Worm (Caenorhabditis elegans): ENCODE measurements around the gene Y22D7AL.1.

DNA sequence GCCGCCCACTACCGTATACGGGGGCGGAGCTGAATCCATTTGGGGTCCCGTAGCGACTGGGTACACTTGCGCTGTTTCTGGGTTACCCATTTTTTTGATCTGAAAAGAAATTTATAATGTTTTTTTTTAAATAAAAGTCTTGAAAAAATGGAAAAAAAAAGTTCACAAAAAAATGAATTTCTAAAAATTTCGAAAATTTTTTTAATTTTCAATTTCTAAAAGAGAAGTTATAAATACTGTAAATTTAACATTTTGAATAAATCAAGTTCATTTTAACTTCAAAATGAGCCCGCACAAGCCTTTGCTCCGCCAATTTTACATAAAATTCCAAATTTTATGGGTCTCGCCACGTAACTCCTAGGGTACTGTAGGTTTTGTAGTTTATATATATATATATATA is 7.5 kb downstream of the Y22D7AL.1 start, which contains the start of gene Y22D7AL.15:
- TF ChIP-seq efl-1 (GFP tag; optimal IDR thresholded peaks at IDR 0.05) = no peak
- TF ChIP-seq unc-62 (GFP tag; optimal IDR thresholded peaks at IDR 0.05) = no peak
- TF ChIP-seq nfya-1 (tag; optimal IDR thresholded peaks at IDR 0.05; ENCODE audit: borderline replicate concordance, insufficient read depth) = no peak
- no peak for TF ChIP-seq snpc-1.1 (tag; optimal IDR thresholded peaks at IDR 0.05; ENCODE audit: insufficient read depth)
- no peak for TF ChIP-seq dpff-1 (tag; optimal IDR thresholded peaks at IDR 0.05)
- no peak for TF ChIP-seq F49E8.2 (tag; optimal IDR thresholded peaks at IDR 0.05; ENCODE audit: insufficient read depth)
